Fruit fly (Drosophila melanogaster) whole organism, pupa: ENCODE data around the gene CG34174.

Experiments
- CG15710 ChIP-seq: fragments of 200-800 bp; sonication (Bioruptor generic); optimal IDR thresholded peaks from 2 replicates; lab custom pipeline; 2018; ENCODE audit warnings: missing biosample characterization, mild to moderate bottlenecking, missing genetic modification characterization, moderate library complexity
- CG32121 ChIP-seq: fragments of 200-800 bp; sonication (Bioruptor generic); IDR thresholded peaks from 2 replicates; pipeline ENCODE4 v1.3.6; 2022; ENCODE audit warnings: missing biosample characterization, missing genetic modification characterization
- D1 ChIP-seq: fragments of 200-800 bp; sonication (Bioruptor generic); optimal IDR thresholded peaks from 2 replicates; lab custom pipeline; 2018; ENCODE audit warnings: missing biosample characterization, mild to moderate bottlenecking, missing genetic modification characterization, moderate library complexity
- gl ChIP-seq: fragments of 200-800 bp; sonication (Bioruptor generic); optimal IDR thresholded peaks from 2 replicates; lab custom pipeline; 2018; ENCODE audit warnings: missing biosample characterization, mild to moderate bottlenecking, missing genetic modification characterization

dm6 chr2L:2217067-2217684 is 3.1 kb downstream of the CG34174 start, which contains the start of the genes CG15386, CG42371 and mio:
- TF ChIP-seq CG32121 (GFP tag; lab: Robert Waterston, UW): no peak
- no peak for TF ChIP-seq D1 (tag; lab: Kevin White, UChicago)
- TF ChIP-seq CG15710 (tag; lab: Kevin White, UChicago): peak; percentile 12
- TF ChIP-seq gl (tag; lab: Kevin White, UChicago): peak; percentile 29
